Fruit fly (Drosophila melanogaster) Kc167 (cell line): ENCODE results near the gene Pgd.

Experiments used
- Myc ChIP-seq: fragments of >200 bp; optimal IDR thresholded peaks from 2 replicates; lab custom pipeline; 2017; ENCODE audit warnings: missing external identifiers
- Sin3A ChIP-seq: fragments of >200 bp; optimal IDR thresholded peaks from 2 replicates; lab custom pipeline; 2018; ENCODE audit warnings: missing external identifiers
- psq ChIP-seq: fragments of >200 bp; optimal IDR thresholded peaks from 2 replicates; lab custom pipeline; 2017; ENCODE audit warnings: missing external identifiers
- ttk ChIP-seq: sonication (Bioruptor generic); optimal IDR thresholded peaks from 2 replicates; lab custom pipeline; 2017; ENCODE audit warnings: missing external identifiers

DNA sequence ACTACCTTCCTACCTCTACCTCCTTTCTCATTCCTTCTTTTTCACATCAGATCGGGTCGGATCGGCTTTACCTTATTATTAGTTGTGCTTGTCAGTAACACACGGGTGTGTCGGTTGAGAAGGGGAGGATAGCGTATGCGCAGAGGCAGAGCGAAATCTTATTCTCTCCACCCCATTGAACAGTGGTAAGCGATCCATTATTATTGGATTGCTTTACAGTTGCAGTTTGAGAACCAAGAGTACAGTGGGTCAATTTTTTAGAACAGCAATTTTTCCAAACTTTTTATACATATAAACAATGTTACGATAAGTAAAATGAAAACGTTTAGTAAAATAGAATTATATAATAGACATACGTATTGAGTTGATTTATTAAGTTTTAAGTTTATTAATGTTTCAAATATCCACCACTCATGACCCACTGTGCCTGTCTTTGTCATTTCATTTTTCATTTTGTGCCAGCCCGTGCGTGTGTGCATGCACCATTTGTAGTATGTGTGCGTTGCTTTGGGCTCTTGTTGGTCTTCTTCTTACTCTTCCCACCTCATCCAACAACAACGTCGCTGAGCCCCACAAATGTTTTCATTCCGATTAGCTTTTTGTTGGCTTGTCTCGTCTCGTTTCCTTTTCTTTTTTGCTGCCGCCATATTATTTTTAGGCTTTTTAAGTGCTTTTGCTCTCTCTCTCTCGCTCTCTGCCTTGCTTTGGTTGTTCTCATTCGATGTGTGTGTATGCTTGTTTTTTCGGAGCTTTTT is 7.2 kb upstream of the Pgd start:
- no peak for TF ChIP-seq Sin3A
- TF ChIP-seq Myc (lab: Kevin White, UChicago), result no peak
- TF ChIP-seq psq (lab: Kevin White, UChicago), result no peak
- no peak for TF ChIP-seq ttk (lab: Kevin White, UChicago)
